Fruit fly (Drosophila melanogaster) whole organism, embryonic: ENCODE data around the gene Rip11.

Source experiments
- Adf1 ChIP-seq: fragments of 200-800 bp; sonication (Bioruptor generic); IDR thresholded peaks from 2 replicates; pipeline ENCODE4 v1.3.6; 2022; ENCODE audit warnings: missing biosample characterization, missing genetic modification characterization
- Atf3 ChIP-seq: fragments of 200-800 bp; sonication (Bioruptor generic); optimal IDR thresholded peaks from 3 replicates; lab custom pipeline; 2016; ENCODE audit warnings: missing biosample characterization, missing genetic modification characterization
- Awh ChIP-seq: fragments of 200-800 bp; sonication (Bioruptor generic); IDR thresholded peaks from 2 replicates; pipeline ENCODE4, ENCODE4 v1.3.6; 2022; ENCODE audit warnings: missing biosample characterization, missing genetic modification characterization
- Bdp1 ChIP-seq: fragments of 200-800 bp; sonication (Bioruptor generic); optimal IDR thresholded peaks from 3 replicates; lab custom pipeline; 2016; ENCODE audit warnings: missing biosample characterization, missing genetic modification characterization
- CG11247 ChIP-seq: fragments of 200-800 bp; sonication (Bioruptor generic); IDR thresholded peaks from 2 replicates; pipeline ENCODE4 v1.3.6; 2022; ENCODE audit warnings: missing biosample characterization, missing genetic modification characterization
- CG11723 ChIP-seq: fragments of 200-800 bp; sonication (Bioruptor generic); optimal IDR thresholded peaks from 2 replicates; lab custom pipeline; 2017; ENCODE audit warnings: missing biosample characterization, mild to moderate bottlenecking, missing genetic modification characterization
- CG12104 ChIP-seq: fragments of 200-800 bp; sonication (Bioruptor generic); optimal IDR thresholded peaks from 3 replicates; lab custom pipeline; 2016; ENCODE audit warnings: missing biosample characterization, missing genetic modification characterization
- CG14667 ChIP-seq: fragments of 200-800 bp; sonication (Bioruptor generic); IDR thresholded peaks from 2 replicates; pipeline ENCODE4 v1.3.6; 2022; ENCODE audit warnings: missing biosample characterization, missing genetic modification characterization
- CG1647 ChIP-seq: fragments of 200-800 bp; sonication (Bioruptor generic); optimal IDR thresholded peaks from 3 replicates; lab custom pipeline; 2016; ENCODE audit warnings: missing biosample characterization, missing genetic modification characterization
- CG16815 ChIP-seq: fragments of 200-800 bp; sonication (Bioruptor generic); optimal IDR thresholded peaks from 3 replicates; lab custom pipeline; 2017; ENCODE audit warnings: missing biosample characterization, mild to moderate bottlenecking, missing genetic modification characterization
- CG17186 ChIP-seq: fragments of 200-800 bp; sonication (Bioruptor generic); optimal IDR thresholded peaks from 3 replicates; lab custom pipeline; 2017; ENCODE audit warnings: missing biosample characterization, missing genetic modification reagents, missing genetic modification characterization
- CG17359 ChIP-seq: fragments of 200-800 bp; sonication (Bioruptor generic); optimal IDR thresholded peaks from 3 replicates; lab custom pipeline; 2018; ENCODE audit warnings: missing biosample characterization, mild to moderate bottlenecking, missing genetic modification characterization, moderate library complexity
- CG1792 ChIP-seq: fragments of 200-800 bp; sonication (Bioruptor generic); optimal IDR thresholded peaks from 2 replicates; lab custom pipeline; 2016; ENCODE audit warnings: missing biosample characterization, missing genetic modification characterization
- CG18011 ChIP-seq: fragments of 200-800 bp; sonication (Bioruptor generic); optimal IDR thresholded peaks from 2 replicates; lab custom pipeline; 2017; ENCODE audit warnings: missing biosample characterization, missing genetic modification characterization, mild to moderate bottlenecking, moderate library complexity, missing genotype
- CG2202 ChIP-seq: fragments of 200-800 bp; sonication (Bioruptor generic); optimal IDR thresholded peaks from 2 replicates; lab custom pipeline; 2018; ENCODE audit warnings: missing biosample characterization, mild to moderate bottlenecking, missing genetic modification characterization
- CG32772 ChIP-seq: fragments of 200-800 bp; sonication (Bioruptor generic); IDR thresholded peaks from 2 replicates; pipeline ENCODE4 v1.3.6; 2022; ENCODE audit warnings: missing biosample characterization, missing genetic modification characterization
- CG3838 ChIP-seq: fragments of 200-800 bp; sonication (Bioruptor generic); optimal IDR thresholded peaks from 3 replicates; lab custom pipeline; 2016; ENCODE audit warnings: missing biosample characterization, missing genetic modification characterization
- CG4617 ChIP-seq: fragments of 200-800 bp; sonication (Bioruptor generic); optimal IDR thresholded peaks from 3 replicates; lab custom pipeline; 2016; ENCODE audit warnings: missing biosample characterization, missing genetic modification characterization, borderline replicate concordance
- CG5180 ChIP-seq: fragments of 200-800 bp; sonication (Bioruptor generic); optimal IDR thresholded peaks from 3 replicates; lab custom pipeline; 2017; ENCODE audit warnings: missing biosample characterization, missing genetic modification characterization, mild to moderate bottlenecking, moderate library complexity, missing genetic modification reagents
- CG6791 ChIP-seq: fragments of 200-800 bp; sonication (Bioruptor generic); IDR thresholded peaks from 3 replicates; pipeline ENCODE4 v1.3.6; 2022; ENCODE audit warnings: missing biosample characterization, missing genetic modification characterization; ENCODE audit not compliant: partially characterized antibody
- CG7786 ChIP-seq: fragments of 200-800 bp; sonication (Bioruptor generic); optimal IDR thresholded peaks from 2 replicates; lab custom pipeline; 2016; ENCODE audit warnings: missing biosample characterization, missing genetic modification characterization
- CG8089 ChIP-seq: fragments of 200-800 bp; sonication (Bioruptor generic); optimal IDR thresholded peaks from 3 replicates; lab custom pipeline; 2016; ENCODE audit warnings: missing biosample characterization, missing genetic modification characterization
- CG8388 ChIP-seq: fragments of 200-800 bp; sonication (Bioruptor generic); optimal IDR thresholded peaks from 2 replicates; lab custom pipeline; 2019; ENCODE audit warnings: missing biosample characterization, mild to moderate bottlenecking, missing genetic modification characterization, moderate library complexity
- D ChIP-seq, 2 experiments: fragments of 200-800 bp in 1 of 2; fragments of >200 bp in 1 of 2; sonication (Bioruptor generic) in 1 of 2; optimal IDR thresholded peaks; 2 replicates in 1 of 2; 3 replicates in 1 of 2; lab custom pipeline; 2017; ENCODE audit warnings: mild to moderate bottlenecking in 1 of 2, missing biosample characterization in 1 of 2, missing genetic modification characterization in 1 of 2, missing genetic modification reagents in 1 of 2
- Eip74EF ChIP-seq, 2 experiments: fragments of 200-800 bp in 1 of 2; fragments of >200 bp in 1 of 2; sonication (Bioruptor generic) in 1 of 2; optimal IDR thresholded peaks; 2 replicates each; lab custom pipeline; 2017 to 2019; ENCODE audit warnings: missing biosample characterization in 2 of 2, missing genetic modification characterization in 2 of 2, mild to moderate bottlenecking in 1 of 2, moderate library complexity in 1 of 2
- Ets97D ChIP-seq: fragments of 200-800 bp; sonication (Bioruptor generic); optimal IDR thresholded peaks from 3 replicates; lab custom pipeline; 2016; ENCODE audit warnings: missing biosample characterization, missing genetic modification characterization
- Kr ChIP-seq: fragments of 200-800 bp; sonication (Bioruptor generic); optimal IDR thresholded peaks from 2 replicates; lab custom pipeline; 2017; ENCODE audit warnings: missing biosample characterization, mild to moderate bottlenecking, missing genetic modification characterization
- Lhr ChIP-seq: fragments of 200-800 bp; sonication (Bioruptor generic); optimal IDR thresholded peaks from 3 replicates; lab custom pipeline; 2017; ENCODE audit warnings: mild to moderate bottlenecking, missing biosample characterization, missing genetic modification reagents, missing genetic modification characterization
- Mrtf ChIP-seq: fragments of 200-800 bp; sonication (Bioruptor generic); IDR thresholded peaks from 3 replicates; pipeline ENCODE4 v1.3.6; 2022; ENCODE audit warnings: missing biosample characterization, missing genetic modification characterization
- NFAT ChIP-seq: fragments of 200-800 bp; sonication (Bioruptor generic); IDR thresholded peaks from 2 replicates; pipeline ENCODE4 v1.3.6; 2022; ENCODE audit warnings: missing biosample characterization, missing genetic modification characterization
- Scr ChIP-seq: fragments of 200-800 bp; sonication (Bioruptor generic); IDR thresholded peaks from 2 replicates; pipeline ENCODE4 v1.3.6; 2022; ENCODE audit warnings: missing biosample characterization, missing genetic modification characterization; ENCODE audit not compliant: partially characterized antibody
- Sin3A ChIP-seq: fragments of >200 bp; optimal IDR thresholded peaks from 2 replicates; lab custom pipeline; 2018
- cas ChIP-seq: fragments of 200-800 bp; sonication (Bioruptor generic); IDR thresholded peaks from 2 replicates; pipeline ENCODE4 v1.3.6; 2022; ENCODE audit warnings: missing biosample characterization, missing genetic modification characterization
- caup ChIP-seq: fragments of 200-800 bp; sonication (Bioruptor generic); optimal IDR thresholded peaks from 3 replicates; lab custom pipeline; 2017; ENCODE audit warnings: missing biosample characterization, mild to moderate bottlenecking, missing genetic modification characterization, moderate library complexity; ENCODE audit not compliant: severe bottlenecking
- crc ChIP-seq: fragments of 200-800 bp; sonication (Bioruptor generic); optimal IDR thresholded peaks from 2 replicates; lab custom pipeline; 2016; ENCODE audit warnings: missing biosample characterization, missing genetic modification characterization
- dmrt99B ChIP-seq: fragments of 200-800 bp; sonication (Bioruptor generic); optimal IDR thresholded peaks from 2 replicates; lab custom pipeline; 2018; ENCODE audit warnings: missing biosample characterization, mild to moderate bottlenecking, missing genetic modification characterization, moderate library complexity
- esg ChIP-seq: fragments of 200-800 bp; sonication (Bioruptor generic); conservative IDR thresholded peaks from 2 replicates; pipeline ENCODE4 v1.3.6; 2022; ENCODE audit warnings: missing biosample characterization, missing genetic modification characterization
- gsb ChIP-seq: fragments of 200-800 bp; sonication (Bioruptor generic); IDR thresholded peaks from 2 replicates; pipeline ENCODE4 v1.3.6; 2022; ENCODE audit warnings: missing biosample characterization, missing genetic modification characterization
- ham ChIP-seq: fragments of 200-800 bp; sonication (Bioruptor generic); IDR thresholded peaks from 2 replicates; pipeline ENCODE4 v1.3.6; 2022; ENCODE audit warnings: missing biosample characterization, missing genetic modification characterization
- hth ChIP-seq: fragments of >200 bp; optimal IDR thresholded peaks from 2 replicates; lab custom pipeline; 2017; ENCODE audit warnings: inconsistent platforms
- kah ChIP-seq: fragments of 200-800 bp; sonication (Bioruptor generic); optimal IDR thresholded peaks from 2 replicates; lab custom pipeline; 2018; ENCODE audit warnings: missing biosample characterization, mild to moderate bottlenecking, missing genetic modification characterization
- luna ChIP-seq: fragments of 200-800 bp; sonication (Bioruptor generic); optimal IDR thresholded peaks from 2 replicates; lab custom pipeline; 2016; ENCODE audit warnings: missing biosample characterization, missing genetic modification characterization
- mam ChIP-seq: fragments of 200-800 bp; sonication (Bioruptor generic); optimal IDR thresholded peaks from 3 replicates; lab custom pipeline; 2016; ENCODE audit warnings: missing biosample characterization, missing genetic modification characterization
- org-1 ChIP-seq: fragments of 200-800 bp; sonication (Bioruptor generic); optimal IDR thresholded peaks from 2 replicates; lab custom pipeline; 2017; ENCODE audit warnings: missing biosample characterization, missing genetic modification characterization
- otp ChIP-seq: fragments of 200-800 bp; sonication (Bioruptor generic); IDR thresholded peaks from 3 replicates; pipeline ENCODE4, ENCODE4 v1.3.6; 2022; ENCODE audit warnings: missing biosample characterization, missing genetic modification characterization
- pzg ChIP-seq: fragments of 200-800 bp; sonication (Bioruptor generic); optimal IDR thresholded peaks from 3 replicates; lab custom pipeline; 2018; ENCODE audit warnings: missing biosample characterization, mild to moderate bottlenecking, missing genetic modification characterization, moderate library complexity
- scrt ChIP-seq: fragments of 200-800 bp; sonication (Bioruptor generic); optimal IDR thresholded peaks from 2 replicates; lab custom pipeline; 2018; ENCODE audit warnings: missing biosample characterization, mild to moderate bottlenecking, missing genetic modification characterization, moderate library complexity
- tll ChIP-seq, 2 experiments: fragments of 200-800 bp in 1 of 2; fragments of >200 bp in 1 of 2; sonication (Bioruptor generic) in 1 of 2; optimal IDR thresholded peaks; 2 replicates each; lab custom pipeline; 2017 to 2019; ENCODE audit warnings: missing biosample characterization in 2 of 2, missing genetic modification characterization in 2 of 2, mild to moderate bottlenecking in 1 of 2, moderate library complexity in 1 of 2
- tna ChIP-seq: fragments of 200-800 bp; sonication (Bioruptor generic); IDR thresholded peaks from 2 replicates; pipeline ENCODE4 v1.3.6; 2022; ENCODE audit warnings: missing biosample characterization, missing genetic modification characterization; ENCODE audit not compliant: partially characterized antibody
- vfl ChIP-seq: fragments of 200-800 bp; sonication (Bioruptor generic); optimal IDR thresholded peaks from 2 replicates; lab custom pipeline; 2016; ENCODE audit warnings: missing biosample characterization, missing genetic modification characterization
- zen ChIP-seq: fragments of 200-800 bp; sonication (Bioruptor generic); optimal IDR thresholded peaks from 3 replicates; lab custom pipeline; 2018; ENCODE audit warnings: missing biosample characterization, mild to moderate bottlenecking, missing genetic modification characterization, moderate library complexity

The Rip11 gene

dm6 chrX:18635118-18635552 is 12.3 kb downstream of the Rip11 start (continued):
- TF ChIP-seq CG17186 (GFP tag; lab: Kevin White, UChicago) (no peak), esg (GFP tag; lab: Robert Waterston, UW) (no peak), luna (GFP tag; lab: Kevin White, UChicago) (no peak), CG1647 (GFP tag; lab: Kevin White, UChicago) (no peak), zen (tag; lab: Kevin White, UChicago) (no peak), Awh (no peak), Ets97D (peak; percentile 48), CG32772 (GFP tag; lab: Robert Waterston, UW) (peak; percentile 25; the same call in 1 of the 2 replicates), CG4617 (GFP tag; lab: Kevin White, UChicago) (no peak), caup (GFP tag; lab: Kevin White, UChicago) (peak; percentile 36), CG14667 (GFP tag; lab: Robert Waterston, UW) (no peak), dmrt99B (tag; lab: Kevin White, UChicago) (no peak), kah (GFP tag; lab: Kevin White, UChicago) (no peak), CG7786 (GFP tag; lab: Kevin White, UChicago) (no peak), Scr (GFP tag; lab: Robert Waterston, UW) (peak; percentile 70), CG5180 (GFP tag; lab: Kevin White, UChicago) (no peak), CG2202 (no peak), org-1 (GFP tag; lab: Kevin White, UChicago) (no peak), Atf3 (no peak), CG18011 (no peak), mam (GFP tag; lab: Kevin White, UChicago) (peak; percentile 58), CG8089 (GFP tag; lab: Kevin White, UChicago) (peak; percentile 22), ham (GFP tag; lab: Robert Waterston, UW) (no peak), vfl (GFP tag; lab: Kevin White, UChicago) (no peak), CG11723 (no peak), otp (GFP tag; lab: Robert Waterston, UW) (0 out of 3 replicates have a peak, but pooled peaks have one; percentile 12), gsb (GFP tag; lab: Robert Waterston, UW) (no peak), CG11247 (GFP tag; lab: Robert Waterston, UW) (peak; percentile 64), Lhr (peak; percentile 61), CG6791 (GFP tag; lab: Robert Waterston, UW) (peak; percentile 43; the same call in 2 of the 3 replicates), CG3838 (GFP tag; lab: Kevin White, UChicago) (no peak), CG16815 (GFP tag; lab: Kevin White, UChicago) (no peak), Eip74EF (GFP tag; optimal IDR thresholded peaks at IDR 0.05; lab: Kevin White, UChicago) (no peak), cas (GFP tag; lab: Robert Waterston, UW) (no peak), Mrtf (GFP tag; lab: Robert Waterston, UW) (no peak), tll (GFP tag; optimal IDR thresholded peaks at IDR 0.05; lab: Kevin White, UChicago) (no peak), tna (GFP tag; lab: Robert Waterston, UW) (no peak), hth (lab: Kevin White, UChicago) (no peak), crc (GFP tag; lab: Kevin White, UChicago) (no peak), CG1792 (GFP tag; lab: Kevin White, UChicago) (no peak), pzg (GFP tag; lab: Kevin White, UChicago) (peak; percentile 29), Sin3A (lab: Kevin White, UChicago) (no peak), CG17359 (tag; lab: Kevin White, UChicago) (no peak), Kr (GFP tag; lab: Kevin White, UChicago) (no peak), Adf1 (no peak), CG12104 (GFP tag; lab: Kevin White, UChicago) (no peak), Bdp1 (GFP tag; lab: Kevin White, UChicago) (no peak), CG8388 (GFP tag; lab: Kevin White, UChicago) (no peak), NFAT (peak; percentile 48; the same call in 1 of the 2 replicates), D (optimal IDR thresholded peaks at IDR 0.05; lab: Kevin White, UChicago) (no peak), D (GFP tag; optimal IDR thresholded peaks at IDR 0.05; lab: Kevin White, UChicago) (no peak), scrt (no peak)
